Fruit fly (Drosophila melanogaster) whole organism, embryonic: ENCODE data around the gene MTF-1.

Source experiments
- Abd-B ChIP-seq: fragments of 200-800 bp; sonication (Bioruptor generic); optimal IDR thresholded peaks from 2 replicates; lab custom pipeline; 2018; ENCODE audit warnings: missing biosample characterization, mild to moderate bottlenecking, missing genetic modification characterization, moderate library complexity
- Awh ChIP-seq: fragments of 200-800 bp; sonication (Bioruptor generic); IDR thresholded peaks from 2 replicates; pipeline ENCODE4, ENCODE4 v1.3.6; 2022; ENCODE audit warnings: missing biosample characterization, missing genetic modification characterization
- BEAF-32 ChIP-seq: fragments of 200-800 bp; sonication (Bioruptor generic); optimal IDR thresholded peaks from 3 replicates; lab custom pipeline; 2017; ENCODE audit warnings: missing biosample characterization, missing genetic modification characterization, mild to moderate bottlenecking, moderate library complexity, missing genetic modification reagents
- CG10209 ChIP-seq: fragments of 200-800 bp; sonication (Bioruptor generic); optimal IDR thresholded peaks from 3 replicates; lab custom pipeline; 2017; ENCODE audit warnings: missing biosample characterization, mild to moderate bottlenecking, missing genetic modification characterization, missing genetic modification reagents
- CG10274 ChIP-seq: fragments of 200-800 bp; sonication (Bioruptor generic); optimal IDR thresholded peaks from 3 replicates; lab custom pipeline; 2017; ENCODE audit warnings: missing biosample characterization, mild to moderate bottlenecking, missing genetic modification characterization
- CG10366 ChIP-seq: fragments of 200-800 bp; sonication (Bioruptor generic); IDR thresholded peaks from 2 replicates; pipeline ENCODE4 v1.3.6; 2022; ENCODE audit warnings: missing biosample characterization, missing genetic modification characterization
- CG12155 ChIP-seq: fragments of 200-800 bp; sonication (Bioruptor generic); optimal IDR thresholded peaks from 3 replicates; lab custom pipeline; 2016; ENCODE audit warnings: missing biosample characterization, missing genetic modification characterization
- CG13287 ChIP-seq: fragments of 200-800 bp; sonication (Bioruptor generic); IDR thresholded peaks from 2 replicates; pipeline ENCODE4 v1.3.6; 2022; ENCODE audit warnings: missing biosample characterization, missing genetic modification characterization; ENCODE audit not compliant: partially characterized antibody
- CG1529 ChIP-seq: fragments of 200-800 bp; sonication (Bioruptor generic); optimal IDR thresholded peaks from 3 replicates; lab custom pipeline; 2018; ENCODE audit warnings: missing biosample characterization, missing genetic modification characterization
- CG1647 ChIP-seq: fragments of 200-800 bp; sonication (Bioruptor generic); optimal IDR thresholded peaks from 3 replicates; lab custom pipeline; 2016; ENCODE audit warnings: missing biosample characterization, missing genetic modification characterization
- CG17186 ChIP-seq: fragments of 200-800 bp; sonication (Bioruptor generic); optimal IDR thresholded peaks from 3 replicates; lab custom pipeline; 2017; ENCODE audit warnings: missing biosample characterization, missing genetic modification reagents, missing genetic modification characterization
- CG17328 ChIP-seq: fragments of 200-800 bp; sonication (Bioruptor generic); IDR thresholded peaks from 2 replicates; pipeline ENCODE4 v1.3.6; 2022; ENCODE audit warnings: missing biosample characterization, missing genetic modification characterization
- CG1832 ChIP-seq: fragments of 200-800 bp; sonication (Bioruptor generic); optimal IDR thresholded peaks from 2 replicates; lab custom pipeline; 2017; ENCODE audit warnings: missing biosample characterization, mild to moderate bottlenecking, missing genetic modification characterization, inconsistent platforms
- CG6254 ChIP-seq: fragments of 200-800 bp; sonication (Bioruptor generic); optimal IDR thresholded peaks from 3 replicates; lab custom pipeline; 2017; ENCODE audit warnings: mild to moderate bottlenecking, missing biosample characterization, missing genetic modification reagents, missing genetic modification characterization
- CG7928 ChIP-seq: fragments of 200-800 bp; sonication (Bioruptor generic); optimal IDR thresholded peaks from 2 replicates; lab custom pipeline; 2017; ENCODE audit warnings: missing biosample characterization, mild to moderate bottlenecking, missing genetic modification characterization
- CG9609 ChIP-seq: fragments of 200-800 bp; sonication (Bioruptor generic); optimal IDR thresholded peaks from 3 replicates; lab custom pipeline; 2016; ENCODE audit warnings: missing biosample characterization, missing genetic modification characterization
- D ChIP-seq, 2 experiments: fragments of 200-800 bp in 1 of 2; fragments of >200 bp in 1 of 2; sonication (Bioruptor generic) in 1 of 2; optimal IDR thresholded peaks; 2 replicates in 1 of 2; 3 replicates in 1 of 2; lab custom pipeline; 2017; ENCODE audit warnings: mild to moderate bottlenecking in 1 of 2, missing biosample characterization in 1 of 2, missing genetic modification characterization in 1 of 2, missing genetic modification reagents in 1 of 2
- Dfd ChIP-seq, 2 experiments: fragments of >200 bp; optimal IDR thresholded peaks; 2 replicates each; lab custom pipeline; 2017; ENCODE audit warnings: missing biosample characterization in 2 of 2, missing genetic modification characterization in 2 of 2
- Dip3 ChIP-seq: fragments of 200-800 bp; sonication (Bioruptor generic); optimal IDR thresholded peaks from 3 replicates; lab custom pipeline; 2016; ENCODE audit warnings: missing biosample characterization, missing genetic modification characterization
- Hr3 ChIP-seq: fragments of 200-800 bp; sonication (Bioruptor generic); optimal IDR thresholded peaks from 3 replicates; lab custom pipeline; 2016; ENCODE audit warnings: missing biosample characterization, missing genetic modification characterization
- Hr39 ChIP-seq: fragments of >200 bp; optimal IDR thresholded peaks from 2 replicates; lab custom pipeline; 2017
- Jarid2 ChIP-seq: fragments of 200-800 bp; sonication (Bioruptor generic); optimal IDR thresholded peaks from 3 replicates; lab custom pipeline; 2017; ENCODE audit warnings: mild to moderate bottlenecking, missing biosample characterization, missing genetic modification reagents, missing genetic modification characterization
- Nf-YB ChIP-seq: fragments of 200-800 bp; sonication (Bioruptor generic); optimal IDR thresholded peaks from 3 replicates; lab custom pipeline; 2019; ENCODE audit warnings: missing biosample characterization, mild to moderate bottlenecking, missing genetic modification characterization, moderate library complexity
- NfI ChIP-seq: fragments of 200-800 bp; sonication (Bioruptor generic); optimal IDR thresholded peaks from 3 replicates; lab custom pipeline; 2018; ENCODE audit warnings: missing biosample characterization, mild to moderate bottlenecking, missing genetic modification characterization, moderate library complexity
- Pdp1 ChIP-seq, 2 experiments: fragments of 200-800 bp; sonication (Bioruptor generic); optimal IDR thresholded peaks; 3 replicates each; lab custom pipeline; 2016; ENCODE audit warnings: missing biosample characterization in 2 of 2, missing genetic modification characterization in 2 of 2, mild to moderate bottlenecking in 1 of 2, moderate library complexity in 1 of 2
- Rx ChIP-seq: fragments of 200-800 bp; sonication (Bioruptor generic); IDR thresholded peaks from 2 replicates; pipeline ENCODE4 v1.3.6; 2022; ENCODE audit warnings: missing biosample characterization, missing genetic modification characterization
- Sox102F ChIP-seq: fragments of 200-800 bp; sonication (Bioruptor generic); optimal IDR thresholded peaks from 2 replicates; lab custom pipeline; 2018; ENCODE audit warnings: missing biosample characterization, mild to moderate bottlenecking, missing genetic modification characterization, moderate library complexity
- Vsx1 ChIP-seq: fragments of 200-800 bp; sonication (Bioruptor generic); optimal IDR thresholded peaks from 2 replicates; lab custom pipeline; 2017; ENCODE audit warnings: missing biosample characterization, mild to moderate bottlenecking, missing genetic modification characterization, missing genetic modification reagents
- YL-1 ChIP-seq: fragments of 200-800 bp; sonication (Bioruptor generic); optimal IDR thresholded peaks from 3 replicates; lab custom pipeline; 2017; ENCODE audit warnings: missing biosample characterization, mild to moderate bottlenecking, missing genetic modification characterization
- ase ChIP-seq: fragments of 200-800 bp; sonication (Bioruptor generic); IDR thresholded peaks from 3 replicates; pipeline ENCODE4 v1.3.6; 2022; ENCODE audit warnings: missing biosample characterization, missing genetic modification characterization
- ato ChIP-seq: fragments of 200-800 bp; sonication (Bioruptor generic); IDR thresholded peaks from 2 replicates; pipeline ENCODE4 v1.3.6; 2022; ENCODE audit warnings: missing biosample characterization, missing genetic modification characterization; ENCODE audit not compliant: partially characterized antibody
- chn ChIP-seq: fragments of 200-800 bp; sonication (Bioruptor generic); optimal IDR thresholded peaks from 2 replicates; lab custom pipeline; 2016; ENCODE audit warnings: missing biosample characterization, missing genetic modification characterization
- crc ChIP-seq: fragments of 200-800 bp; sonication (Bioruptor generic); optimal IDR thresholded peaks from 2 replicates; lab custom pipeline; 2016; ENCODE audit warnings: missing biosample characterization, missing genetic modification characterization
- croc ChIP-seq: fragments of 200-800 bp; sonication (Bioruptor generic); conservative IDR thresholded peaks from 3 replicates; pipeline ENCODE4 v1.3.6; 2022; ENCODE audit warnings: missing biosample characterization, missing genetic modification characterization
- dm ChIP-seq: fragments of 200-800 bp; sonication (Bioruptor generic); optimal IDR thresholded peaks from 3 replicates; lab custom pipeline; 2016; ENCODE audit warnings: missing biosample characterization, missing genetic modification characterization
- dmrt11E ChIP-seq: fragments of 200-800 bp; sonication (Bioruptor generic); optimal IDR thresholded peaks from 3 replicates; lab custom pipeline; 2018; ENCODE audit warnings: missing biosample characterization, mild to moderate bottlenecking, missing genetic modification characterization, moderate library complexity
- ftz-f1 ChIP-seq: fragments of 200-800 bp; sonication (Bioruptor generic); optimal IDR thresholded peaks from 2 replicates; lab custom pipeline; 2016; ENCODE audit warnings: missing biosample characterization, missing genetic modification characterization
- lola ChIP-seq, 3 experiments: fragments of >200 bp in 2 of 3; fragments of 200-800 bp in 1 of 3; sonication (Bioruptor generic) in 1 of 3; optimal IDR thresholded peaks; 2 replicates each; lab custom pipeline; 2017 to 2019; ENCODE audit warnings: missing biosample characterization in 3 of 3, missing genetic modification characterization in 3 of 3, mild to moderate bottlenecking in 1 of 3, moderate library complexity in 1 of 3
- lov ChIP-seq, 2 experiments: fragments of 200-800 bp in 1 of 2; fragments of >200 bp in 1 of 2; sonication (Bioruptor generic) in 1 of 2; IDR thresholded peaks in 1 of 2; optimal IDR thresholded peaks in 1 of 2; 2 replicates in 1 of 2; 3 replicates in 1 of 2; pipeline versions ENCODE4 v1.3.6 to Lab custom; 2017 to 2022; ENCODE audit warnings: missing biosample characterization in 1 of 2, missing genetic modification characterization in 1 of 2
- pan ChIP-seq, 4 experiments: fragments of >200 bp in 3 of 4; fragments of 200-800 bp in 1 of 4; sonication (Bioruptor generic) in 1 of 4; optimal IDR thresholded peaks in 3 of 4; IDR thresholded peaks in 1 of 4; 2 replicates each; pipeline versions ENCODE4 v1.3.6 to Lab custom; 2017 to 2022; ENCODE audit warnings: missing biosample characterization in 2 of 4, missing genetic modification characterization in 2 of 4, mixed read lengths in 1 of 4
- ro ChIP-seq: fragments of 200-800 bp; sonication (Bioruptor generic); IDR thresholded peaks from 2 replicates; pipeline ENCODE4 v1.3.6; 2022; ENCODE audit warnings: missing biosample characterization, missing genetic modification characterization
- scrt ChIP-seq: fragments of 200-800 bp; sonication (Bioruptor generic); optimal IDR thresholded peaks from 2 replicates; lab custom pipeline; 2018; ENCODE audit warnings: missing biosample characterization, mild to moderate bottlenecking, missing genetic modification characterization, moderate library complexity
- slp2 ChIP-seq: fragments of 200-800 bp; sonication (Bioruptor generic); optimal IDR thresholded peaks from 2 replicates; lab custom pipeline; 2016; ENCODE audit warnings: missing biosample characterization, missing genetic modification characterization
- trem ChIP-seq: fragments of 200-800 bp; optimal IDR thresholded peaks from 3 replicates; lab custom pipeline; 2019; ENCODE audit warnings: missing biosample characterization, mild to moderate bottlenecking, missing genetic modification characterization, moderate library complexity
- twi ChIP-seq: fragments of 200-800 bp; optimal IDR thresholded peaks from 2 replicates; lab custom pipeline; 2019; ENCODE audit warnings: missing biosample characterization, mild to moderate bottlenecking, missing genetic modification characterization, moderate library complexity
- yki ChIP-seq: fragments of >200 bp; optimal IDR thresholded peaks from 3 replicates; lab custom pipeline; 2018
- z ChIP-seq: fragments of 200-800 bp; sonication (Bioruptor generic); IDR thresholded peaks from 3 replicates; pipeline ENCODE4 v1.3.6; 2022; ENCODE audit warnings: missing biosample characterization, missing genetic modification characterization

Gene MTF-1

DNA sequence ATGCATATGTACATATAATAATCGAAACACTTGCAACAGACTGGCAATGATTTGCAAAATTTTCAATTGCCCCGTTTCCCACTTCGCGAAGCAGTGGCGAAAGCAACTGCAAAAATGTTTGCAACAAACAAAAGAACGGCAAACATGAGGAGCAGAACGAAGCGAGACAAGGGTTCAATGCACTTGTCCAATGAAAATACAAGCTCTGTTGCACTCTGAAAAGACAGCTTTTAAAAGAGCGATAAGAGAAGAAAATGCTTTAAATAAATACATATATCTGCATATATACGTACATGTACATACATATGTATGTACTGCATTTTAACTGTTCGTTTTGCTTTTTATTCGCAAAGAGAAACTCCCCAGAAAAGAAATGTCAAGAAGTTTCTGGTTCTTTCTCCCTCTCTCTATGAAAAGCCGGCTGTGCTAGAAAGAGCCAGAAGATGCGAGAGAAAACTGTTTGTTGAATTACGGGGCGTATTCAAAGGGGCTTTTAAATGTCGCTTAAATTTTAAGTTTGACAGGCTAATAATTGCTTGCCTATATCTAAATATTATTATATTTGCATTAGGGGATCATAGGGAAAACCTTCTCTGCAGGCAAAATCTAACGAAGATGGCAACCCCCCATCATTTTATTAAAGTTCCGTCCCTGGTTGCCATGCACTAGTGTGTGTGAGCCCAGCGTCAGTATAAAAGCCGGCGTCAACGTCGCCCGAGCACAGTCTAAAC is 46.6 kb upstream of the MTF-1 start, which contains the start of gene Hsp27 (continued):
- TF ChIP-seq D (optimal IDR thresholded peaks at IDR 0.05; lab: Kevin White, UChicago) (no peak), D (GFP tag; optimal IDR thresholded peaks at IDR 0.05; lab: Kevin White, UChicago) (peak; percentile 98), CG10274 (GFP tag; lab: Kevin White, UChicago) (peak; percentile 90), CG7928 (GFP tag; lab: Kevin White, UChicago) (peak; percentile 82), CG1832 (GFP tag; lab: Kevin White, UChicago) (peak; percentile 65), ftz-f1 (GFP tag; lab: Kevin White, UChicago) (peak; percentile 81), dm (GFP tag; lab: Kevin White, UChicago) (peak; percentile 62), Pdp1 (GFP tag; optimal IDR thresholded peaks at IDR 0.05; lab: Kevin White, UChicago) (peak; percentile 96 to 99), crc (GFP tag; lab: Kevin White, UChicago) (peak; percentile 92), chn (peak; percentile 96), Sox102F (GFP tag; lab: Kevin White, UChicago) (peak; percentile 99), Dip3 (GFP tag; lab: Kevin White, UChicago) (peak; percentile 93), twi (tag; lab: Kevin White, UChicago) (peak; percentile 89), lov (optimal IDR thresholded peaks at IDR 0.05; lab: Kevin White, UChicago) (no peak), lov (GFP tag; IDR thresholded peaks at IDR 0.05; lab: Robert Waterston, UW) (peak; percentile 98), Hr39 (no peak), z (GFP tag; lab: Robert Waterston, UW) (peak; percentile 78; the same call in 2 of the 3 replicates), Hr3 (peak; percentile 98), lola (GFP tag; optimal IDR thresholded peaks at IDR 0.05; lab: Kevin White, UChicago) (peak in 1 of 3 experiments; percentile 95), CG17328 (GFP tag; lab: Robert Waterston, UW) (peak; percentile 98), CG17186 (peak; percentile 92), ro (GFP tag; lab: Robert Waterston, UW) (peak; percentile 96), ase (peak; percentile 98), Jarid2 (GFP tag; lab: Kevin White, UChicago) (peak; percentile 93), CG1647 (GFP tag; lab: Kevin White, UChicago) (peak; percentile 97), Dfd (GFP tag; optimal IDR thresholded peaks at IDR 0.05; lab: Kevin White, UChicago) (no peak), CG10209 (peak; percentile 98), CG12155 (peak; percentile 96), Nf-YB (GFP tag; lab: Kevin White, UChicago) (peak; percentile 86), pan (optimal IDR thresholded peaks at IDR 0.05; lab: Kevin White, UChicago) (no peak), pan (GFP tag; optimal IDR thresholded peaks at IDR 0.05 in 1 of 2, IDR thresholded peaks at IDR 0.05 in 1 of 2) (peak in 1 of 2 experiments; percentile 99), yki (lab: Kevin White, UChicago) (no peak), CG9609 (GFP tag; lab: Kevin White, UChicago) (peak; percentile 88), croc (GFP tag; lab: Robert Waterston, UW) (peak; percentile 98), CG6254 (peak; percentile 97), Abd-B (GFP tag; lab: Kevin White, UChicago) (peak; percentile 97), YL-1 (GFP tag; lab: Kevin White, UChicago) (peak; percentile 94), slp2 (GFP tag; lab: Kevin White, UChicago) (peak; percentile 95), NfI (peak; percentile 97), BEAF-32 (GFP tag; lab: Kevin White, UChicago) (peak; percentile 8), Awh (GFP tag; lab: Robert Waterston, UW) (peak; percentile 99), Vsx1 (GFP tag; lab: Kevin White, UChicago) (peak; percentile 96), CG13287 (GFP tag; lab: Robert Waterston, UW) (no peak; the same call in 1 of the 2 replicates), CG1529 (GFP tag; lab: Kevin White, UChicago) (peak; percentile 98), Rx (peak; percentile 99), trem (tag; lab: Kevin White, UChicago) (peak; percentile 96), dmrt11E (tag; lab: Kevin White, UChicago) (peak; percentile 95), ato (GFP tag; lab: Robert Waterston, UW) (no peak), CG10366 (GFP tag; lab: Robert Waterston, UW) (peak; percentile 97), scrt (GFP tag; lab: Kevin White, UChicago) (peak; percentile 95)
